Worm (Caenorhabditis elegans): ENCODE data around the gene fbxb-117.

DNA sequence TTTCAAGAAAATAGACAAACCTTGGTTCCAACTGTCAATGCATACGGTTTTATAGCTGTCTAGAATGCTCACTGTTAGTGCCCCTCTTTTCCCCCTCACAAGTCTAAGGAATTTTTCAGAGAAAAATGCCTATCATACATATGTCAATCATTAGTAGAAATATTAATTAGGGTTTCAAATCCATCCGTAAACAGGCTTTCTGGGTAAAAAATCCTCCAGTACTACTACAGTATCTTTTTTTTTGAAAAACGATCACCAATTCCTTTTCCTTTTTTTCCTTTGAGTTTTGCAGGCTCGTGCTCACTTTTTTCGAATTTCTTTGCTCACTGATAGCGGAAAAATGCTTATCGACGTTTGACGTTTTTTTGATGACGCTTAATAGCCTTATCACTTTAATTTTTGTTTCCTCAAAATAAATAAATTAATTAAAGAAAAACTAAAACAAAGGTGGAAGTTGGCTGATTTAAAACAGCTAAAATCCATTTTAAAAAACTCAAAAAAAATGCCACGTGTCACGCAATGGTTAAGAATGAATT, 37.1 kb downstream of the fbxb-117 start, which contains the start of gene C43D7.7:
- no peak for TF ChIP-seq ztf-4 (tag; optimal IDR thresholded peaks at IDR 0.05)
- no peak for TF ChIP-seq ztf-11 (tag; optimal IDR thresholded peaks at IDR 0.05)
- no peak for TF ChIP-seq nhr-12 (tag; optimal IDR thresholded peaks at IDR 0.05)
- TF ChIP-seq mdl-1 (tag; optimal IDR thresholded peaks at IDR 0.05) = no peak
- TF ChIP-seq nhr-11 (tag; optimal IDR thresholded peaks at IDR 0.05) = no peak
- no peak for TF ChIP-seq ceh-16 (tag; optimal IDR thresholded peaks at IDR 0.05)
- TF ChIP-seq pha-4 (tag; optimal IDR thresholded peaks at IDR 0.05) = no peak
- no peak for TF ChIP-seq skn-1 (tag; optimal IDR thresholded peaks at IDR 0.05)
- no peak for TF ChIP-seq nhr-76 (tag; optimal IDR thresholded peaks at IDR 0.05)

Measured in whole organism, L3 larva.